Worm (Caenorhabditis elegans) whole organism, early embryonic: ENCODE measurements around the gene F58E6.5.

ENCODE experiments used
- B0310.2 ChIP-seq: sonication (generic microtip); optimal IDR thresholded peaks from 2 replicates; lab custom pipeline; 2016; ENCODE audit warnings: mild to moderate bottlenecking, missing genetic modification characterization, missing compliant biosample characterization
- F13C5.2 ChIP-seq: sonication (generic microtip); optimal IDR thresholded peaks from 2 replicates; lab custom pipeline; 2017; ENCODE audit warnings: mild to moderate bottlenecking, missing genetic modification characterization, inconsistent platforms, missing compliant biosample characterization
- aly-1 ChIP-seq: sonication (generic microtip); optimal IDR thresholded peaks from 2 replicates; lab custom pipeline; 2016; ENCODE audit warnings: missing genetic modification characterization, missing compliant biosample characterization
- ama-1 ChIP-seq: fragments of 150-350 bp; optimal IDR thresholded peaks from 2 replicates; lab custom pipeline; 2014
- ceh-13 ChIP-seq: fragments of 200-800 bp; sonication (Bioruptor generic); optimal IDR thresholded peaks from 2 replicates; lab custom pipeline; 2018; ENCODE audit warnings: mild to moderate bottlenecking, missing genetic modification characterization, missing compliant biosample characterization
- ceh-36 ChIP-seq: sonication (generic microtip); optimal IDR thresholded peaks from 2 replicates; lab custom pipeline; 2016; ENCODE audit warnings: missing genetic modification characterization, inconsistent platforms, missing compliant biosample characterization
- ets-7 ChIP-seq: sonication (generic microtip); optimal IDR thresholded peaks from 2 replicates; lab custom pipeline; 2016; ENCODE audit warnings: missing genotype, missing genetic modification characterization, missing compliant biosample characterization
- flt-1 ChIP-seq: fragments of 200-800 bp; sonication (Bioruptor generic); IDR thresholded peaks from 2 replicates; pipeline ENCODE4 v1.3.6; 2022; ENCODE audit warnings: missing genetic modification characterization, missing compliant biosample characterization
- hmbx-1 ChIP-seq: sonication (generic microtip); optimal IDR thresholded peaks from 2 replicates; lab custom pipeline; 2016; ENCODE audit warnings: mild to moderate bottlenecking, missing genetic modification characterization, missing compliant biosample characterization
- hmg-4 ChIP-seq: fragments of 200-800 bp; sonication (Bioruptor generic); optimal IDR thresholded peaks from 2 replicates; lab custom pipeline; 2018; ENCODE audit warnings: mild to moderate bottlenecking, missing genetic modification characterization, missing compliant biosample characterization
- hnd-1 ChIP-seq: sonication (generic microtip); optimal IDR thresholded peaks from 2 replicates; lab custom pipeline; 2016; ENCODE audit warnings: missing genetic modification characterization, missing compliant biosample characterization
- pes-1 ChIP-seq: fragments of 200-800 bp; sonication (Bioruptor generic); IDR thresholded peaks from 2 replicates; pipeline ENCODE4 v1.3.6; 2022; ENCODE audit warnings: missing genetic modification reagents, missing genetic modification characterization, missing compliant biosample characterization
- scrt-1 ChIP-seq: fragments of 200-800 bp; sonication (Bioruptor generic); IDR thresholded peaks from 2 replicates; pipeline ENCODE4 v1.3.6; 2022; ENCODE audit warnings: missing genetic modification characterization, missing compliant biosample characterization
- sea-1 ChIP-seq: fragments of 200-800 bp; sonication (Bioruptor generic); conservative IDR thresholded peaks from 2 replicates; pipeline ENCODE4 v1.3.6; 2022; ENCODE audit warnings: missing genetic modification characterization, missing compliant biosample characterization
- tbx-11 ChIP-seq: fragments of 200-800 bp; sonication (Bioruptor generic); IDR thresholded peaks from 2 replicates; pipeline ENCODE4 v1.3.6; 2022; ENCODE audit warnings: missing genetic modification characterization, missing compliant biosample characterization
- tbx-37 ChIP-seq: fragments of 200-800 bp; sonication (Bioruptor generic); conservative IDR thresholded peaks from 2 replicates; pipeline ENCODE4 v1.3.6; 2022; ENCODE audit warnings: missing genetic modification reagents, missing genetic modification characterization, missing compliant biosample characterization
- tra-4 ChIP-seq: sonication (generic microtip); optimal IDR thresholded peaks from 2 replicates; lab custom pipeline; 2017; ENCODE audit warnings: missing genetic modification characterization, missing compliant biosample characterization

F58E6.5 gene

DNA sequence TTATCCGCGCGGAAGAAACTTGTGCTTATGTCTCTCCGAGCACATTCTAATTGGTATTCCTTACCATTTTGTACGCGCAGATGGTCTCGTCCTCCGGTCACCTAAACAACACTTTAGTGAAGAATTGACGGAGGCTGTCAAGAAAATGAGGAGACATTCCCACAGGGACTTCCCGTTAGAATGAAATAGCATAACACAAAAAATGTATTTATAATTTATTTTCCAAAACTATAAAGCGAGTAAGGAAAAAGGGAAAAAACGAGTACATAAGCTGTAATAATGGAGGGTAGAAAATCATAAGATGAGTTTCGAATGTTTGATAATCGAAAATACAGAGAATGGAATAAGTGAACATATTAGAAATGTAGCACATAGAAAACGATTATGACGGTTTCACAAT, 21.4 kb upstream of the F58E6.5 start, which contains the start of gene F46B6.12:
TSS of gene F46B6.12 (minus strand) at position 101 of the 400 bp plus-strand sequence.
- TF ChIP-seq ceh-36 (tag; lab: Kevin White, UChicago), result no peak
- TF ChIP-seq B0310.2 (tag; lab: Kevin White, UChicago), result no peak
- TF ChIP-seq hmbx-1 (tag; lab: Kevin White, UChicago), result no peak
- TF ChIP-seq hnd-1 (tag; lab: Kevin White, UChicago), result no peak
- no peak for TF ChIP-seq tra-4 (tag; lab: Kevin White, UChicago)
- no peak for TF ChIP-seq pes-1 (GFP tag; lab: Robert Waterston, UW)
- TF ChIP-seq hmg-4, result no peak
- no peak for TF ChIP-seq sea-1 (GFP tag; lab: Robert Waterston, UW)
- no peak for TF ChIP-seq tbx-37 (GFP tag; lab: Robert Waterston, UW)
- no peak for TF ChIP-seq tbx-11 (GFP tag; lab: Robert Waterston, UW)
- TF ChIP-seq ceh-13 (GFP tag; lab: Kevin White, UChicago), result no peak
- TF ChIP-seq flt-1 (GFP tag; lab: Robert Waterston, UW), result no peak
- TF ChIP-seq ama-1 (lab: Kevin White, UChicago), result no peak
- no peak for TF ChIP-seq scrt-1 (GFP tag; lab: Robert Waterston, UW)
- TF ChIP-seq ets-7, result no peak
- TF ChIP-seq F13C5.2 (tag; lab: Kevin White, UChicago), result no peak
- TF ChIP-seq aly-1 (tag; lab: Kevin White, UChicago), result no peak

DNA sequence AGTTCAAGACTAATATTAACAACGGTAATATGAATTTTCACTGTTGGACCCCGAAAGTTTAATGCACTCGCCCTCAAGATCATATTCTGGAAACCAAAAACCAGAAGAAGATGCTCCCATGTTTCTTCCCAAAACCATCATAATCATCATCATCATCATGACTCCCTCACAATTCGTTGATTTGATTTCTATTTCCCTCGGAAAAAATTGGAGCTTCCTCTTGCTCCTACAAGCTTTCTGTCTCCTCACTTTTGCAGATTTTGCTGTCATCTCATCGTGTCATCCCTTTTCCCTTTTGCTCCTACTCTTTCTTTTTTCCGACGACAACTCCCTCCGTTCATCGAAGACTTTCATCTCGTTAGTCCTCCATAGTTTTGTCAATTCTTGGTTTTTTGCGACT, 17.6 kb upstream of the F58E6.5 start, which contains the start of gene F46B6.2:
TSS of gene F46B6.2 (plus strand) at position 316 of the 400 bp plus-strand sequence.
- no peak for TF ChIP-seq ceh-13 (GFP tag; lab: Kevin White, UChicago)
- no peak for TF ChIP-seq pes-1 (GFP tag; lab: Robert Waterston, UW)
- TF ChIP-seq ets-7, result no peak
- TF ChIP-seq scrt-1 (GFP tag; lab: Robert Waterston, UW), result no peak
- TF ChIP-seq ama-1 (lab: Kevin White, UChicago), result no peak
- TF ChIP-seq hmbx-1 (tag; lab: Kevin White, UChicago), result no peak
- no peak for TF ChIP-seq B0310.2 (tag; lab: Kevin White, UChicago)
- no peak for TF ChIP-seq tbx-37 (GFP tag; lab: Robert Waterston, UW)
- no peak for TF ChIP-seq aly-1 (tag; lab: Kevin White, UChicago)
- TF ChIP-seq hmg-4, result no peak
- no peak for TF ChIP-seq sea-1 (GFP tag; lab: Robert Waterston, UW)
- TF ChIP-seq hnd-1 (tag; lab: Kevin White, UChicago), result no peak
- no peak for TF ChIP-seq F13C5.2 (tag; lab: Kevin White, UChicago)
- TF ChIP-seq tbx-11 (GFP tag; lab: Robert Waterston, UW), result no peak
- no peak for TF ChIP-seq flt-1 (GFP tag; lab: Robert Waterston, UW)
- no peak for TF ChIP-seq tra-4 (tag; lab: Kevin White, UChicago)
- TF ChIP-seq ceh-36 (tag; lab: Kevin White, UChicago), result no peak

DNA sequence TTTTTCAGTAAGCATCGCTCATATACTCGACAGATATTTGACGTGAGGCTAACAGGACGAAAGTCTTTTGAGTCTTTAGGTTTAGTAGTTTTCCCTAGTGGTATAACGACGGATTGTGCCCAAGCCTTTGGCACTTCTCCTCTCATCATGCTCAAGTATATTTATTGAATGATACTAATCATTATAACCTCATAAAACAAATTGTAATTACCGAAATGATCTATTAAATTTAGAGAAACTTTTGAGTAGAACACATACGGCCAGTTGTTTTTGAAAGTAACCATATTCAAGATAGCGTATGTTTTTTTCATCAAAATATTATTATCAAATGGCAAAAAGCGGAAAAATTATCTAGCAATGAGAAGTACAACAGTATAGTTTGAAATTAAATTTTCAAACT, 17.0 kb upstream of the F58E6.5 start:
- TF ChIP-seq B0310.2 (tag; lab: Kevin White, UChicago), result no peak
- TF ChIP-seq hmg-4, result no peak
- no peak for TF ChIP-seq sea-1 (GFP tag; lab: Robert Waterston, UW)
- no peak for TF ChIP-seq pes-1 (GFP tag; lab: Robert Waterston, UW)
- TF ChIP-seq hnd-1 (tag; lab: Kevin White, UChicago), result no peak
- TF ChIP-seq flt-1 (GFP tag; lab: Robert Waterston, UW), result no peak
- no peak for TF ChIP-seq ama-1 (lab: Kevin White, UChicago)
- TF ChIP-seq aly-1 (tag; lab: Kevin White, UChicago), result no peak
- no peak for TF ChIP-seq tra-4 (tag; lab: Kevin White, UChicago)
- no peak for TF ChIP-seq ets-7
- TF ChIP-seq F13C5.2 (tag; lab: Kevin White, UChicago), result no peak
- TF ChIP-seq tbx-11 (GFP tag; lab: Robert Waterston, UW), result no peak
- no peak for TF ChIP-seq tbx-37 (GFP tag; lab: Robert Waterston, UW)
- TF ChIP-seq hmbx-1 (tag; lab: Kevin White, UChicago), result no peak
- TF ChIP-seq scrt-1 (GFP tag; lab: Robert Waterston, UW), result no peak
- TF ChIP-seq ceh-13 (GFP tag; lab: Kevin White, UChicago), result no peak
- no peak for TF ChIP-seq ceh-36 (tag; lab: Kevin White, UChicago)

DNA sequence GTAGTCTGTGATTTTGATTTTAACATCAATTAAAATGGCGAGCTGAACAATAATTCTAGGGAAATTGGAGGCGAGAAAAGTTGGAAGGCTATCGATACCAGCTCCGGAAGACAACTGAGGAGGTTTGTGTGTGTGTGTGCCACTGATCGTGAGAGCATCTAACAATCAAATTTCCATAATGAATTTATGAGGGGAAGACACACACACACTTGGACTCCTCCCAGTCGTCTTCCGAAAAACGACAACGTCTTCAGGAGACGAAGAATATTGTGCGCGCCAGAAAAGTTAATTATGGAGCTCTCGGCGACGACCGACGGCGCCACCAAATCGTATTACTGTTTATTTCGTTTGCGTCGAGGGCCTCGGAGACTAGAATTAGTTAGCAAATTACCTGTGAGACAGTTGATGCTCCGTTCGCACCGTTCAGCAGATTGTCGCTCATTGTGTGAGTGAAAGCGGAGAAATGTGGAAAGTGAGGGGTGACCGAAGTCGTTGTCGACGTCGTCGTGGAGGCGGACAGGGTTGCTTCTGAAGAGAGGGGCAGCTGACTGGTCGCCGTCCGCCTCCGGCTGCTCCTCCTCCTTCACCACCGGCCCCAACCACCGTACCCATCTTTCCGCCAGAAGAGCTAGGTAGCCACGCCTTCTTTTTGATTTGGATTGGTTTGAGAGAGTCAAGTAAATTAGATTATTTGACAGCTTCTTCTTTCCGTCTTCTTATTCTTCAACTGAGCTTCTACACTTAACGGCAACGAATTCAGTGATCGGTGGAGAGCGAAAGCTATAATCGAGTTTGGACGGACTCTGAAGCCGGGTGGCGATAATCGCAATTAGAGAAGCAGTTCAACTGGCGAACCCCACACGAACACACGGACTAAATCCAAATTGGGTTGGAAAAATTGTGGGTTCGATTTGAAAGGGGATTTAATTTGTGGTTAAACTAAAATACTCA, 14.7 kb upstream of the F58E6.5 start, which contains the start of gene unc-42:
TSS of gene unc-42 (minus strand) at position 564 of the 951 bp plus-strand sequence.
- TF ChIP-seq B0310.2 (tag; lab: Kevin White, UChicago) (no peak), ets-7 (no peak), hmg-4 (no peak), scrt-1 (GFP tag; lab: Robert Waterston, UW) (no peak), ceh-13 (GFP tag; lab: Kevin White, UChicago) (no peak), pes-1 (GFP tag; lab: Robert Waterston, UW) (no peak), hmbx-1 (tag; lab: Kevin White, UChicago) (no peak), sea-1 (GFP tag; lab: Robert Waterston, UW) (no peak), tbx-11 (GFP tag; lab: Robert Waterston, UW) (no peak), ceh-36 (tag; lab: Kevin White, UChicago) (no peak), F13C5.2 (tag; lab: Kevin White, UChicago) (no peak), tra-4 (tag; lab: Kevin White, UChicago) (no peak), tbx-37 (GFP tag; lab: Robert Waterston, UW) (no peak), hnd-1 (tag; lab: Kevin White, UChicago) (no peak), flt-1 (GFP tag; lab: Robert Waterston, UW) (no peak), ama-1 (lab: Kevin White, UChicago) (no peak), aly-1 (tag; lab: Kevin White, UChicago) (no peak)

DNA sequence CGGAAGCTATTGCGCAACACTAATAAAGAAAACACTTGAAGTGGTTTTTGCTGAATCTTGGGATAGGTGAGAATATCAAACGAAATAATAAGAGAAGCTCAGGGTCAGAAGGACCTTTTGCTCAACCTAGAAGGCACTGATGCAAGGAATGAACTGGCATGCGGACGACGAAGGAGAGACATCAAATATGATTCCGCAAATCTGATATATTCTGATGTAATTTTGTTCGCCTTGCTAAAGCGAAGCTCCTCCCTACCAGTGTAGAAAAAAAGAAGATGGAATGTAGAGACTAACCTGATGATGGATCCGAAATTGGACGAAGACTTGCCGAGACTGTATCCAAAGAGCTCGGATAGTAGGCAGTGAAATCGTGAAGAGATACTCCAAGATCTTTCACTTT, 13.6 kb upstream of the F58E6.5 start:
- no peak for TF ChIP-seq ama-1 (lab: Kevin White, UChicago)
- TF ChIP-seq flt-1 (GFP tag; lab: Robert Waterston, UW), result no peak
- no peak for TF ChIP-seq sea-1 (GFP tag; lab: Robert Waterston, UW)
- no peak for TF ChIP-seq tbx-37 (GFP tag; lab: Robert Waterston, UW)
- no peak for TF ChIP-seq ceh-13 (GFP tag; lab: Kevin White, UChicago)
- no peak for TF ChIP-seq tbx-11 (GFP tag; lab: Robert Waterston, UW)
- no peak for TF ChIP-seq tra-4 (tag; lab: Kevin White, UChicago)
- TF ChIP-seq B0310.2 (tag; lab: Kevin White, UChicago), result no peak
- no peak for TF ChIP-seq hmg-4
- no peak for TF ChIP-seq scrt-1 (GFP tag; lab: Robert Waterston, UW)
- TF ChIP-seq F13C5.2 (tag; lab: Kevin White, UChicago), result no peak
- TF ChIP-seq hmbx-1 (tag; lab: Kevin White, UChicago), result no peak
- no peak for TF ChIP-seq ets-7
- no peak for TF ChIP-seq hnd-1 (tag; lab: Kevin White, UChicago)
- TF ChIP-seq pes-1 (GFP tag; lab: Robert Waterston, UW), result no peak
